Worm (Caenorhabditis elegans): ENCODE results near the gene C29E4.11.

- TF ChIP-seq ref-1 (GFP tag; conservative IDR thresholded peaks at IDR 0.05) (no peak), klf-2 (GFP tag; conservative IDR thresholded peaks at IDR 0.05) (no peak), med-1 (GFP tag; optimal IDR thresholded peaks at IDR 0.05; ENCODE audit: insufficient read depth) (no peak), cog-1 (tag; optimal IDR thresholded peaks at IDR 0.05) (no peak), flt-1 (GFP tag; IDR thresholded peaks at IDR 0.05) (no peak), T22C8.4 (GFP tag; IDR thresholded peaks at IDR 0.05) (no peak), ztf-23 (GFP tag; IDR thresholded peaks at IDR 0.05) (no peak), tab-1 (GFP tag; IDR thresholded peaks at IDR 0.05) (no peak)
Observed at ce11 chrIII:7956965-7957364, 949 bp downstream of the C29E4.11 start, which contains the start of gene C29E4.9.
